ENCODE assay signal across 1 fruit fly cellular context in genomic region chr2L:3881164-3881563, dm6.
TF ChIP-seq lines count a peak whose summit lies in the region.

No protein-coding gene starts in this region.

TF ChIP-seq in whole organism, embryonic, 481 proteins besides CTCF, POLR2A, EP300 and RAD21 (continued from another document and continues in another):
- no peak for TF ChIP-seq chn (GFP tag; optimal IDR thresholded peaks at IDR 0.05; lab: Kevin White, UChicago)
- TF ChIP-seq Fer3 (tag; optimal IDR thresholded peaks at IDR 0.05; lab: Kevin White, UChicago): no peak
- TF ChIP-seq CG6272 (GFP tag; IDR thresholded peaks at IDR 0.05; lab: Robert Waterston, UW): no peak
- TF ChIP-seq seq (GFP tag; IDR thresholded peaks at IDR 0.05; lab: Robert Waterston, UW): 0 out of 2 replicates have a peak, but pooled peaks have one; percentile 31
- TF ChIP-seq CG2875 (GFP tag; optimal IDR thresholded peaks at IDR 0.05; lab: Kevin White, UChicago): no peak
- TF ChIP-seq CrebB (tag; optimal IDR thresholded peaks at IDR 0.05; lab: Kevin White, UChicago): no peak
- no peak for TF ChIP-seq pros (GFP tag; optimal IDR thresholded peaks at IDR 0.05; lab: Kevin White, UChicago)
- no peak for TF ChIP-seq tx (GFP tag; optimal IDR thresholded peaks at IDR 0.05; lab: Kevin White, UChicago)
- no peak for TF ChIP-seq CG17359 (tag; optimal IDR thresholded peaks at IDR 0.05; lab: Kevin White, UChicago)
- no peak for TF ChIP-seq dmrt11E (tag; optimal IDR thresholded peaks at IDR 0.05; lab: Kevin White, UChicago)
- no peak for TF ChIP-seq Dbx (GFP tag; IDR thresholded peaks at IDR 0.05; lab: Robert Waterston, UW)
- no peak for TF ChIP-seq CG18011 (GFP tag; optimal IDR thresholded peaks at IDR 0.05; lab: Kevin White, UChicago)
- TF ChIP-seq eyg (GFP tag; optimal IDR thresholded peaks at IDR 0.05; lab: Kevin White, UChicago): no peak
- TF ChIP-seq CG32532 (GFP tag; IDR thresholded peaks at IDR 0.05; lab: Robert Waterston, UW): no peak
- no peak for TF ChIP-seq Neu2 (GFP tag; optimal IDR thresholded peaks at IDR 0.05; lab: Kevin White, UChicago; ENCODE audit: borderline replicate concordance)
- TF ChIP-seq HLH3B (GFP tag; IDR thresholded peaks at IDR 0.05; lab: Robert Waterston, UW): no peak
- no peak for TF ChIP-seq grn (GFP tag; optimal IDR thresholded peaks at IDR 0.05; lab: Kevin White, UChicago)
- TF ChIP-seq da (GFP tag; optimal IDR thresholded peaks at IDR 0.05; lab: Kevin White, UChicago): no peak
- TF ChIP-seq ERR (GFP tag; optimal IDR thresholded peaks at IDR 0.05; lab: Kevin White, UChicago): no peak
- no peak for TF ChIP-seq danr (GFP tag; IDR thresholded peaks at IDR 0.05; lab: Robert Waterston, UW)
- 0 out of 2 replicates have a peak, but pooled peaks have one; percentile 8 for TF ChIP-seq CG32772 (GFP tag; IDR thresholded peaks at IDR 0.05; lab: Robert Waterston, UW)
- TF ChIP-seq CG7556 (GFP tag; optimal IDR thresholded peaks at IDR 0.05; lab: Kevin White, UChicago): no peak
- peak; percentile 37; the same call in 1 of the 2 replicates for TF ChIP-seq CG14441 (GFP tag; IDR thresholded peaks at IDR 0.05; lab: Robert Waterston, UW)
- no peak for TF ChIP-seq kni (GFP tag; optimal IDR thresholded peaks at IDR 0.05; lab: Kevin White, UChicago)
- TF ChIP-seq caup (GFP tag; optimal IDR thresholded peaks at IDR 0.05; lab: Kevin White, UChicago; ENCODE audit: severe bottlenecking): no peak
- TF ChIP-seq CG4707 (GFP tag; optimal IDR thresholded peaks at IDR 0.05; lab: Kevin White, UChicago): no peak
- no peak for TF ChIP-seq ems (GFP tag; optimal IDR thresholded peaks at IDR 0.05; lab: Kevin White, UChicago)
- TF ChIP-seq aop (GFP tag; IDR thresholded peaks at IDR 0.05; lab: Robert Waterston, UW): no peak
- no peak for TF ChIP-seq Hr39 (optimal IDR thresholded peaks at IDR 0.05; lab: Kevin White, UChicago)
- TF ChIP-seq Tbp (GFP tag; optimal IDR thresholded peaks at IDR 0.05; lab: Kevin White, UChicago): no peak
- TF ChIP-seq D (optimal IDR thresholded peaks at IDR 0.05; lab: Kevin White, UChicago): no peak
- no peak for TF ChIP-seq D (GFP tag; optimal IDR thresholded peaks at IDR 0.05; lab: Kevin White, UChicago)
- no peak for TF ChIP-seq pb (GFP tag; optimal IDR thresholded peaks at IDR 0.05; lab: Kevin White, UChicago)
- no peak for TF ChIP-seq CG9797 (GFP tag; optimal IDR thresholded peaks at IDR 0.05; lab: Kevin White, UChicago)
- no peak for TF ChIP-seq croc (GFP tag; conservative IDR thresholded peaks at IDR 0.05; lab: Robert Waterston, UW)
- no peak for TF ChIP-seq btn (GFP tag; optimal IDR thresholded peaks at IDR 0.05; lab: Kevin White, UChicago)
- no peak for TF ChIP-seq Doc2 (GFP tag; IDR thresholded peaks at IDR 0.05; lab: Robert Waterston, UW)
- no peak for TF ChIP-seq CG11560 (tag; IDR thresholded peaks at IDR 0.05; lab: Robert Waterston, UW)
- TF ChIP-seq CG17361 (GFP tag; IDR thresholded peaks at IDR 0.05; lab: Robert Waterston, UW): no peak
- TF ChIP-seq sug (tag; optimal IDR thresholded peaks at IDR 0.05; lab: Kevin White, UChicago): no peak
- TF ChIP-seq NfI (GFP tag; optimal IDR thresholded peaks at IDR 0.05; lab: Kevin White, UChicago): no peak
- TF ChIP-seq Mad (GFP tag; optimal IDR thresholded peaks at IDR 0.05; lab: Kevin White, UChicago): no peak
- no peak for TF ChIP-seq Asciz (GFP tag; optimal IDR thresholded peaks at IDR 0.05; lab: Kevin White, UChicago)
- TF ChIP-seq CG12769 (tag; optimal IDR thresholded peaks at IDR 0.05; lab: Kevin White, UChicago): no peak
- TF ChIP-seq CG31365 (tag; optimal IDR thresholded peaks at IDR 0.05; lab: Kevin White, UChicago): no peak
- no peak for TF ChIP-seq repo (GFP tag; optimal IDR thresholded peaks at IDR 0.05; lab: Kevin White, UChicago)
- no peak for TF ChIP-seq CG14667 (GFP tag; IDR thresholded peaks at IDR 0.05; lab: Robert Waterston, UW)
- TF ChIP-seq CG14710 (tag; optimal IDR thresholded peaks at IDR 0.05; lab: Kevin White, UChicago): no peak
- no peak for TF ChIP-seq E2f2 (GFP tag; IDR thresholded peaks at IDR 0.05; lab: Robert Waterston, UW)
- no peak for TF ChIP-seq Bdp1 (GFP tag; optimal IDR thresholded peaks at IDR 0.05; lab: Kevin White, UChicago)
- TF ChIP-seq CG8281 (tag; optimal IDR thresholded peaks at IDR 0.05; lab: Kevin White, UChicago): no peak
- TF ChIP-seq Atf6 (GFP tag; IDR thresholded peaks at IDR 0.05; lab: Robert Waterston, UW): no peak
- TF ChIP-seq ci (GFP tag; IDR thresholded peaks at IDR 0.05; lab: Robert Waterston, UW): peak; percentile 58; the same call in 1 of the 3 replicates
- TF ChIP-seq wek (GFP tag; optimal IDR thresholded peaks at IDR 0.05; lab: Kevin White, UChicago): no peak
- no peak for TF ChIP-seq CG3281 (GFP tag; optimal IDR thresholded peaks at IDR 0.05; lab: Kevin White, UChicago)
- TF ChIP-seq CG10654 (GFP tag; optimal IDR thresholded peaks at IDR 0.05; lab: Kevin White, UChicago): no peak
- no peak for TF ChIP-seq Ets65A (GFP tag; lab: Kevin White, UChicago)
- no peak for TF ChIP-seq dmrt99B (tag; optimal IDR thresholded peaks at IDR 0.05; lab: Kevin White, UChicago)
- no peak for TF ChIP-seq Mrtf (GFP tag; IDR thresholded peaks at IDR 0.05; lab: Robert Waterston, UW)
- TF ChIP-seq al (GFP tag; IDR thresholded peaks at IDR 0.05; lab: Robert Waterston, UW): no peak
- TF ChIP-seq PHDP (tag; optimal IDR thresholded peaks at IDR 0.05; lab: Kevin White, UChicago): peak; percentile 11
- TF ChIP-seq CG13296 (GFP tag; optimal IDR thresholded peaks at IDR 0.05; lab: Kevin White, UChicago): no peak
- no peak for TF ChIP-seq CG30403 (GFP tag; optimal IDR thresholded peaks at IDR 0.05; lab: Kevin White, UChicago)
- TF ChIP-seq GATAe (GFP tag; conservative IDR thresholded peaks at IDR 0.05; lab: Robert Waterston, UW): no peak
- TF ChIP-seq CG12071 (GFP tag; optimal IDR thresholded peaks at IDR 0.05; lab: Kevin White, UChicago): no peak
- TF ChIP-seq CG8765 (GFP tag; IDR thresholded peaks at IDR 0.05; lab: Robert Waterston, UW): no peak
- no peak for TF ChIP-seq CG10274 (GFP tag; optimal IDR thresholded peaks at IDR 0.05; lab: Kevin White, UChicago)
- TF ChIP-seq CG11398 (GFP tag; optimal IDR thresholded peaks at IDR 0.05; lab: Kevin White, UChicago): no peak
- TF ChIP-seq sisA (GFP tag; IDR thresholded peaks at IDR 0.05; lab: Robert Waterston, UW): peak; percentile 15; the same call in 1 of the 2 replicates
- TF ChIP-seq CG42726 (GFP tag; IDR thresholded peaks at IDR 0.05; lab: Robert Waterston, UW; ENCODE audit: partially characterized antibody): no peak
- no peak for TF ChIP-seq cato (GFP tag; optimal IDR thresholded peaks at IDR 0.05; lab: Kevin White, UChicago; ENCODE audit: borderline replicate concordance)
- no peak for TF ChIP-seq bigmax (GFP tag; optimal IDR thresholded peaks at IDR 0.05; lab: Kevin White, UChicago)
- TF ChIP-seq Sox100B (GFP tag; optimal IDR thresholded peaks at IDR 0.05; lab: Kevin White, UChicago): no peak
- no peak for TF ChIP-seq grau (tag; optimal IDR thresholded peaks at IDR 0.05; lab: Kevin White, UChicago)
- no peak for TF ChIP-seq hkb (optimal IDR thresholded peaks at IDR 0.05; lab: Kevin White, UChicago)
- TF ChIP-seq hkb (GFP tag; IDR thresholded peaks at IDR 0.05; lab: Robert Waterston, UW): 0 out of 2 replicates have a peak, but pooled peaks have one; percentile 32
- no peak for TF ChIP-seq phol (tag; optimal IDR thresholded peaks at IDR 0.05; lab: Kevin White, UChicago)
- no peak for TF ChIP-seq CG6175 (GFP tag; IDR thresholded peaks at IDR 0.05; lab: Robert Waterston, UW)
- TF ChIP-seq CG2712 (tag; optimal IDR thresholded peaks at IDR 0.05; lab: Kevin White, UChicago): no peak
- TF ChIP-seq ssp (GFP tag; IDR thresholded peaks at IDR 0.05; lab: Robert Waterston, UW): no peak
- no peak for TF ChIP-seq jing (GFP tag; optimal IDR thresholded peaks at IDR 0.05; lab: Kevin White, UChicago)
- TF ChIP-seq lbe (GFP tag; optimal IDR thresholded peaks at IDR 0.05; lab: Kevin White, UChicago): no peak
- TF ChIP-seq br (optimal IDR thresholded peaks at IDR 0.05; lab: Kevin White, UChicago): no peak
- no peak for TF ChIP-seq CG3838 (GFP tag; optimal IDR thresholded peaks at IDR 0.05; lab: Kevin White, UChicago)
- TF ChIP-seq CG11695 (GFP tag; IDR thresholded peaks at IDR 0.05; lab: Robert Waterston, UW): no peak
- no peak for TF ChIP-seq CG6254 (GFP tag; optimal IDR thresholded peaks at IDR 0.05; lab: Kevin White, UChicago)
- TF ChIP-seq MESR4 (GFP tag; optimal IDR thresholded peaks at IDR 0.05; lab: Kevin White, UChicago): no peak
- peak; percentile 18 for TF ChIP-seq ATbp (GFP tag; optimal IDR thresholded peaks at IDR 0.05; lab: Kevin White, UChicago)
- TF ChIP-seq lab (GFP tag; optimal IDR thresholded peaks at IDR 0.05; lab: Kevin White, UChicago): no peak
- no peak for TF ChIP-seq zen (tag; optimal IDR thresholded peaks at IDR 0.05; lab: Kevin White, UChicago)
- no peak for TF ChIP-seq CG9437 (GFP tag; optimal IDR thresholded peaks at IDR 0.05; lab: Kevin White, UChicago)
- no peak for TF ChIP-seq oc (tag; optimal IDR thresholded peaks at IDR 0.05; lab: Kevin White, UChicago)
- TF ChIP-seq CG11504 (tag; optimal IDR thresholded peaks at IDR 0.05; lab: Kevin White, UChicago): peak; percentile 7
- no peak for TF ChIP-seq ato (GFP tag; IDR thresholded peaks at IDR 0.05; lab: Robert Waterston, UW; ENCODE audit: partially characterized antibody)
- no peak for TF ChIP-seq unpg (GFP tag; optimal IDR thresholded peaks at IDR 0.05; lab: Kevin White, UChicago)
- TF ChIP-seq H2.0 (GFP tag; IDR thresholded peaks at IDR 0.05; lab: Robert Waterston, UW): 0 out of 2 replicates have a peak, but pooled peaks have one; percentile 3
- no peak for TF ChIP-seq CG2678 (tag; optimal IDR thresholded peaks at IDR 0.05; lab: Kevin White, UChicago)
- no peak for TF ChIP-seq CG8290 (GFP tag; optimal IDR thresholded peaks at IDR 0.05; lab: Kevin White, UChicago)
- TF ChIP-seq CG8290 (tag; optimal IDR thresholded peaks at IDR 0.05; lab: Kevin White, UChicago): no peak
- TF ChIP-seq pan (optimal IDR thresholded peaks at IDR 0.05; lab: Kevin White, UChicago): no peak
- no peak for TF ChIP-seq pan (GFP tag; optimal IDR thresholded peaks at IDR 0.05 in 1 of 2, IDR thresholded peaks at IDR 0.05 in 1 of 2)
- no peak for TF ChIP-seq Side (GFP tag; optimal IDR thresholded peaks at IDR 0.05; lab: Kevin White, UChicago)
- no peak for TF ChIP-seq CG17912 (GFP tag; optimal IDR thresholded peaks at IDR 0.05; lab: Kevin White, UChicago)
- no peak for TF ChIP-seq tll (GFP tag; optimal IDR thresholded peaks at IDR 0.05; lab: Kevin White, UChicago)
- TF ChIP-seq stwl (tag; optimal IDR thresholded peaks at IDR 0.05; lab: Kevin White, UChicago): no peak
- no peak for TF ChIP-seq amos (GFP tag; IDR thresholded peaks at IDR 0.05; lab: Robert Waterston, UW; ENCODE audit: partially characterized antibody)
- TF ChIP-seq CG12391 (tag; optimal IDR thresholded peaks at IDR 0.05; lab: Kevin White, UChicago): peak; percentile 5
- no peak for TF ChIP-seq az2 (GFP tag; optimal IDR thresholded peaks at IDR 0.05; lab: Kevin White, UChicago)
- peak; percentile 6 for TF ChIP-seq Blimp-1 (GFP tag; optimal IDR thresholded peaks at IDR 0.05; lab: Kevin White, UChicago)
- TF ChIP-seq HmgD (GFP tag; optimal IDR thresholded peaks at IDR 0.05; lab: Kevin White, UChicago): no peak
- TF ChIP-seq usp (GFP tag; optimal IDR thresholded peaks at IDR 0.05; lab: Kevin White, UChicago): no peak
- TF ChIP-seq bab2 (GFP tag; optimal IDR thresholded peaks at IDR 0.05; lab: Kevin White, UChicago): no peak
- no peak for TF ChIP-seq h (optimal IDR thresholded peaks at IDR 0.05; lab: Kevin White, UChicago)
- TF ChIP-seq sr (GFP tag; IDR thresholded peaks at IDR 0.05; lab: Robert Waterston, UW): no peak
- no peak for TF ChIP-seq CG6791 (GFP tag; IDR thresholded peaks at IDR 0.05; lab: Robert Waterston, UW; ENCODE audit: partially characterized antibody)
- TF ChIP-seq CG17568 (GFP tag; optimal IDR thresholded peaks at IDR 0.05; lab: Kevin White, UChicago): no peak
- TF ChIP-seq CG7271 (tag; optimal IDR thresholded peaks at IDR 0.05; lab: Kevin White, UChicago): no peak
- peak; percentile 31; the same call in 1 of the 2 replicates for TF ChIP-seq ttk (GFP tag; IDR thresholded peaks at IDR 0.05; lab: Robert Waterston, UW)
- TF ChIP-seq nau (GFP tag; optimal IDR thresholded peaks at IDR 0.05; lab: Kevin White, UChicago): no peak
- no peak for TF ChIP-seq pfk (GFP tag; optimal IDR thresholded peaks at IDR 0.05; lab: Kevin White, UChicago)
- no peak for TF ChIP-seq CG31224 (GFP tag; IDR thresholded peaks at IDR 0.05; lab: Robert Waterston, UW)
- no peak for TF ChIP-seq bowl (GFP tag; IDR thresholded peaks at IDR 0.05; lab: Robert Waterston, UW)
- no peak for TF ChIP-seq CG10321 (GFP tag; IDR thresholded peaks at IDR 0.05; lab: Robert Waterston, UW)
- TF ChIP-seq Scr (GFP tag; IDR thresholded peaks at IDR 0.05; lab: Robert Waterston, UW; ENCODE audit: partially characterized antibody): no peak
- TF ChIP-seq ken (GFP tag; IDR thresholded peaks at IDR 0.05; lab: Robert Waterston, UW): 0 out of 3 replicates have a peak, but pooled peaks have one; percentile 42
- TF ChIP-seq Hey (tag; optimal IDR thresholded peaks at IDR 0.05; lab: Kevin White, UChicago): no peak
- TF ChIP-seq CG2199 (GFP tag; IDR thresholded peaks at IDR 0.05; lab: Robert Waterston, UW): no peak
- TF ChIP-seq CG34422 (GFP tag; IDR thresholded peaks at IDR 0.05; lab: Robert Waterston, UW): no peak
- no peak for TF ChIP-seq CHES-1-like (GFP tag; optimal IDR thresholded peaks at IDR 0.05; lab: Kevin White, UChicago)
- TF ChIP-seq Hr51 (GFP tag; optimal IDR thresholded peaks at IDR 0.05; lab: Kevin White, UChicago): peak in 1 of 2 experiments; percentile 23
- TF ChIP-seq CG17385 (GFP tag; optimal IDR thresholded peaks at IDR 0.05; lab: Kevin White, UChicago): no peak
- TF ChIP-seq ac (GFP tag; optimal IDR thresholded peaks at IDR 0.05; lab: Kevin White, UChicago): no peak
- no peak for TF ChIP-seq CG13123 (GFP tag; optimal IDR thresholded peaks at IDR 0.05; lab: Kevin White, UChicago)
- TF ChIP-seq Med (GFP tag; lab: Kevin White, UChicago): peak; percentile 18
- no peak for TF ChIP-seq klu (GFP tag; IDR thresholded peaks at IDR 0.05; lab: Robert Waterston, UW)
- TF ChIP-seq Oli (tag; optimal IDR thresholded peaks at IDR 0.05; lab: Kevin White, UChicago): no peak
- TF ChIP-seq zfh1 (GFP tag; IDR thresholded peaks at IDR 0.05; lab: Robert Waterston, UW): 0 out of 3 replicates have a peak, but pooled peaks have one; percentile 50
- TF ChIP-seq CG3726 (GFP tag; IDR thresholded peaks at IDR 0.05; lab: Robert Waterston, UW): no peak
- no peak for TF ChIP-seq Deaf1 (tag; optimal IDR thresholded peaks at IDR 0.05; lab: Kevin White, UChicago)
